Worm (Caenorhabditis elegans) whole organism, midembryonic: ENCODE data around the gene abu-4.

Experiments
- T22C8.4 ChIP-seq: fragments of 200-800 bp; sonication (Bioruptor generic); IDR thresholded peaks from 2 replicates; pipeline ENCODE4 v1.3.6; 2022; ENCODE audit warnings: missing genetic modification characterization, missing compliant biosample characterization
- cog-1 ChIP-seq: sonication (generic microtip); optimal IDR thresholded peaks from 2 replicates; lab custom pipeline; 2016; ENCODE audit warnings: missing genetic modification characterization, missing compliant biosample characterization
- flt-1 ChIP-seq: fragments of 200-800 bp; sonication (Bioruptor generic); IDR thresholded peaks from 2 replicates; pipeline ENCODE4 v1.3.6; 2022; ENCODE audit warnings: missing genetic modification characterization, missing compliant biosample characterization
- klf-2 ChIP-seq: fragments of 200-800 bp; sonication (Bioruptor generic); conservative IDR thresholded peaks from 2 replicates; pipeline ENCODE4 v1.3.6; 2022; ENCODE audit warnings: missing genetic modification reagents, missing genetic modification characterization, missing compliant biosample characterization
- med-1 ChIP-seq: sonication (generic microtip); optimal IDR thresholded peaks from 2 replicates; lab custom pipeline; 2017; ENCODE audit warnings: missing genetic modification characterization, mild to moderate bottlenecking, missing compliant biosample characterization, antibody characterized with exemption, missing genetic modification reagents; ENCODE audit not compliant: insufficient read depth
- ref-1 ChIP-seq: fragments of 200-800 bp; sonication (Bioruptor generic); conservative IDR thresholded peaks from 2 replicates; pipeline ENCODE4 v1.3.6; 2022; ENCODE audit warnings: missing genetic modification reagents, missing genetic modification characterization, missing compliant biosample characterization
- tab-1 ChIP-seq: fragments of 200-800 bp; sonication (Bioruptor generic); IDR thresholded peaks from 2 replicates; pipeline ENCODE4 v1.3.6; 2022; ENCODE audit warnings: missing genetic modification characterization, missing compliant biosample characterization
- ztf-23 ChIP-seq: fragments of 200-800 bp; sonication (Bioruptor generic); IDR thresholded peaks from 2 replicates; pipeline ENCODE4 v1.3.6; 2022; ENCODE audit warnings: missing genetic modification reagents, missing genetic modification characterization, missing compliant biosample characterization
- ztf-29 ChIP-seq: fragments of 200-800 bp; sonication (Bioruptor generic); IDR thresholded peaks from 2 replicates; pipeline ENCODE4 v1.3.6; 2022; ENCODE audit warnings: missing genetic modification reagents, missing genetic modification characterization, missing compliant biosample characterization

The abu-4 gene

DNA sequence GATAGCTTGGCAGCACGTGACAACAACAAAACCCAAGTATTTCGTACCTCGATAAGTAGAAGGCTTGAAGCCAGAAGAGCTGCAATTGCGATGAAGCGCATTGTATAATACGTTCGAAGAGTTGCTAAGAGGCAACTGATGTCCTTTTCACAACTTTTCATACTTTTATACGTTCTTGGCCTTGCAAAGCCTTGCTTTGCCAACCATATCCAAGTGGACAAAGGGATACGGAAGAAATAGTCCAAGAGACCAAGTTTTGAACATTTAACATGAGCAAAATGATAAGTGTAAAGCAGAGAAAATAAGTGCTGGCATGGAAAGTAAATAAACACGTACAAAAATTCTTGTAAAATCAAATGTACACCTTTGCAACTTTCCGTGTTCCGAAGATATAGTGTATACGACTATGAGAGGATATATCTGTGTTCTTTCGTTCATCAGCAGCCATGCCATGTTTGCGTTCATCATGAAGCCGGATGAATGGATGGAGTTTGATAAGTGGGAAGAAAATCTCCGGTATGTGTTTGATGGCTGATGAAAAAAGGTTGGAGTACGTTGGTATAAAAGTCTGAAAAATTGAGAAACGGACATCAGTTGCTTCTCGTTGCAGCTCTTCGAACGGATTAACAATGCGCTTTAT lies at the start of gene abu-4, which contains the start of gene Y5H2A.4:
Gene abu-4 (plus strand): TSS at position 590 of the 640 bp plus-strand sequence.
Gene Y5H2A.4 (minus strand): TSS at position 101 of the 640 bp plus-strand sequence.
- TF ChIP-seq klf-2 (GFP tag; lab: Robert Waterston, UW) (no peak), ztf-23 (no peak), cog-1 (tag; lab: Kevin White, UChicago) (no peak), flt-1 (GFP tag; lab: Robert Waterston, UW) (no peak), med-1 (no peak), ztf-29 (GFP tag; lab: Robert Waterston, UW) (no peak), tab-1 (GFP tag; lab: Robert Waterston, UW) (no peak), ref-1 (GFP tag; lab: Robert Waterston, UW) (no peak), T22C8.4 (no peak)

DNA sequence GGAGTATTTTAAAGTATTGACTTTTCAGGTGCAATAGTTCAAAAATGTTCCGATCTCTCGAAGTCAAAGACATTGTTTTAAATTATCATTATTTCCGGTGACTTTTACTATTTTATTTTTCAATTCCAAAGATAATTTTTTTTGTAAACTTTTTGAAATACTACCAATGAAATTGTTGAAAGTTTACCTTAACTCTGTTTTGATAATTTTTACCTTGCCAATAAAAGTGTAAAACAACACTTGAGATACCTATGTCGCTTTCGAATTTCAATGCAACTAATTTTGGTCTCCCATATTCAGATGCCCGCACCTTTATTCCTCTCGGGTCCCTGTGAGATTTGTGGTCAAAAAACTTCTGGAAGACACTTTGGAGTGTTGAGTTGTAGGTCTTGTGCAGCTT lies 49.5 kb upstream of the abu-4 start, which contains the start of gene nhr-103:
Gene nhr-103 (plus strand): TSS at position 301 of the 400 bp plus-strand sequence.
- TF ChIP-seq ztf-29 (GFP tag; lab: Robert Waterston, UW) (no peak), T22C8.4 (no peak), flt-1 (GFP tag; lab: Robert Waterston, UW) (no peak)

DNA sequence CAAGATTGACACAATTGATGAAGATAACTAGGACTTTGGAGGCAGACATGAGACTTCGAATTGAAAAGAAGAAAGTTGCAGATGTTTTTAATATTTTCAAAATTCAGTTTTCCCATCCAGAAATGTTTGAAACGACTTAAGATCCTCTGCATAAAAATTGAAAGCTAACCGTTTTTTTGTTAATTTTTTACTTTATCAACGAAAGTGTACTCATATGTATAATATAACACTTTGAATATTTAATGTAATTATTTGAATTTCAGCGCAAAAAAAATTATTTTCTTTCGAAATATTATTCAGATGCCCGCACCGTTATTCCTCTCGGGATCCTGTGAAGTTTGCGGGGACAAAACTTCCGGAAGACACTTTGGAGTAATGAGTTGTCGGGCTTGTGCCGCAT lies 47.7 kb upstream of the abu-4 start, which contains the start of gene nhr-18:
Gene nhr-18 (plus strand): TSS at position 301 of the 400 bp plus-strand sequence.
- no peak for TF ChIP-seq med-1
- no peak for TF ChIP-seq ztf-23
- TF ChIP-seq tab-1 (GFP tag; lab: Robert Waterston, UW), result no peak
- TF ChIP-seq flt-1 (GFP tag; lab: Robert Waterston, UW), result no peak
- no peak for TF ChIP-seq cog-1 (tag; lab: Kevin White, UChicago)
- TF ChIP-seq ref-1 (GFP tag; lab: Robert Waterston, UW), result no peak
- TF ChIP-seq T22C8.4, result no peak
- TF ChIP-seq klf-2 (GFP tag; lab: Robert Waterston, UW), result no peak
- no peak for TF ChIP-seq ztf-29 (GFP tag; lab: Robert Waterston, UW)

DNA sequence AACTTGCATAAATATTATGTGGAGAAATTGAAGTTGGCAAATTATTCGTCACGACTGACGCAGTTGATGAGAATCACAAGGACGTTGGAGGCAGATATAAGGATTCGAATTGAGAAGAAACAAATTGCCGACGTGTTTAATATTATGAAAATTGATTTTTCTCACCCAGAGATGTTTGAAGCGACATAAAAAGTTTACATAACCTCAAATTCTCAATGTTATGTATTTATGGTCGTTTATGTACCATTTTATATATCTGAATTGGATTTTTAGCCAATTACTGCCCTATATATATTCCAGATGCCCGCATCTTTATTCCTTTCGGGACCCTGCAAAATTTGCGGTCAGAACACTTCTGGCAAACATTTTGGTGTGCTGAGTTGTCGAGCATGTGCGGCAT lies 45.9 kb upstream of the abu-4 start, which contains the start of gene nhr-126:
Gene nhr-126 (plus strand): TSS at position 301 of the 400 bp plus-strand sequence.
- TF ChIP-seq cog-1 (tag; lab: Kevin White, UChicago) (no peak), ztf-23 (no peak), flt-1 (GFP tag; lab: Robert Waterston, UW) (no peak), tab-1 (GFP tag; lab: Robert Waterston, UW) (no peak), klf-2 (GFP tag; lab: Robert Waterston, UW) (no peak), ref-1 (GFP tag; lab: Robert Waterston, UW) (no peak), T22C8.4 (no peak), med-1 (no peak), ztf-29 (GFP tag; lab: Robert Waterston, UW) (no peak)

DNA sequence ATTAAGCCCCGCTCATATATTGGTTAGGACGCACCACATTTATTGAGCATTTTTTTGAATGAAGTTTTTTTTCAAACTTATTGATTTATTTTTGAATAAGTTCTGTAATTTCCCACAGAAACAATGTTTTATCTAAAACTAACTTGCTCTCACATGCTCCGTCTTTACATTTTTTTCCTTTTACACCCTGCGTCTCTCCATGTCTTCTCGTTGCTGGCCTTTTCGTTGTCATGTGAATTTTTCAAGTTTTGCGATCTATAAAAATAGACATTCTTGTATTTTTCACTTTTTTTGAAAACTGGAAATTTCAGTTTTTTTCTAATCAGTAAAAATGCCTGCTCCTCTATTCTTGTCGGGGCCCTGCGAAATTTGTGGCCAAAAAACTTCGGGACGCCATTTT lies 43.7 kb upstream of the abu-4 start, which contains the start of gene nhr-134:
Gene nhr-134 (plus strand): TSS at position 312 of the 400 bp plus-strand sequence.
- TF ChIP-seq tab-1 (GFP tag; lab: Robert Waterston, UW) (no peak), T22C8.4 (no peak), ztf-23 (no peak), klf-2 (GFP tag; lab: Robert Waterston, UW) (no peak)

DNA sequence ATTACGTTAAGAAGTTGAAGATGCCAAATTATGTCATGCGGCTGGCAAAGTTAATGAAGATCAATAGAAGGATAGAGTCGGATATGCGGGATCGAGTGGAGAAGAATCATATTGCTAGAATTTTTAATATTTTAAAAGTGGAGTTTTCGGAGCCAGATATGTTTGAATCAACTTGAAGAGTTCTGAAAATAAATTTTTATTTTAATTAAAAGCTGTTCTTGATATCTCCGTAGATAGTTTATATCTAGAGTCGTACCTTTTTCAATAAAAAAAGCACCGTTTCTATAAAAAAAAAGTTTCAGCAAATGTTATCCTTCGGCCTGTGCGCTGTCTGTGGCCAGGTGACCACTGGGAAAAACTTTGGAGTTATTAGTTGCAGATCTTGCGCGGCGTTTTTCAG lies 41.5 kb upstream of the abu-4 start, which contains the start of gene nhr-96:
Gene nhr-96 (plus strand): TSS at position 301 of the 400 bp plus-strand sequence.
- TF ChIP-seq cog-1 (tag; lab: Kevin White, UChicago) (no peak), med-1 (no peak), flt-1 (GFP tag; lab: Robert Waterston, UW) (no peak), T22C8.4 (no peak), klf-2 (GFP tag; lab: Robert Waterston, UW) (no peak), ref-1 (GFP tag; lab: Robert Waterston, UW) (no peak), ztf-29 (GFP tag; lab: Robert Waterston, UW) (no peak), ztf-23 (no peak)

DNA sequence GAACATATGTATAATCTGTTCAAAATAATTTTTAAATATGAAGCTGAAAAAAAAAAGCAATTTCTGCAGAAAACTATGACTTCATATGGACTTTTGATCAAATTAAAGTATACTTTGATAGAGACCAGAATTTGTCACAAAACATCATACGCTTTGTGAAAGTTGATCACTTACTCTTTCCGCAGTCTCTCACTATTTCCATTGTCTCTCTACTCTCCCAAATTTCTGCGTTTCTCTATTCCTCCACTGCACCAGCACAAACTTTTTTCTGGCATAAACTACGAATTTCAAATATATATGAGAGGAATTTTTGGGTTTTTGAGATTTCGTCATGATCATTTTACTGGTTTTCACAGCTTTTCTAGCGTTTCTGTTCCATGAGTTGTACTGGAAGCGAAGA lies 38.8 kb upstream of the abu-4 start, which contains the start of gene cyp-33C4:
Gene cyp-33C4 (plus strand): TSS at position 293 of the 400 bp plus-strand sequence.
- no peak for TF ChIP-seq ref-1 (GFP tag; lab: Robert Waterston, UW)
- no peak for TF ChIP-seq T22C8.4
- TF ChIP-seq tab-1 (GFP tag; lab: Robert Waterston, UW), result no peak
- TF ChIP-seq med-1, result no peak
- TF ChIP-seq ztf-23, result no peak
- no peak for TF ChIP-seq flt-1 (GFP tag; lab: Robert Waterston, UW)

DNA sequence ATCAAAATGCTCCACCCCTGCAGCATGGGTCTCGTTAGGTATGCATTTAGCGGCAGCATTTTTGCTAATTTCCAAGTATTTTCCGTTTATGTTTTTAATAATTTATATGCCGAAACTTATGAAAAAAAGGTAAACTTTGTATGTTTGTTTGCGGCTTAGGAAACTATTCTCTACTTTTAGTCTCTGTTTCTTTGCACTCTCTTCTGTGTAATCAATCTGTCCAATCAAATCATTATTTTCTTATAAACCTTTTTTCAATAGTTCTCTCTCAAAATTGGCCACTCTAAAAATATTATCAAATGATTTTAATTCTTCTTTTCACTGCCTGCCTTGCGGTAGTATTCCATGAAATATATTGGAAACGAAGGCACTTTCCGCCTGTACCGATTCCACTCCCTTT lies 36.6 kb upstream of the abu-4 start:
- no peak for TF ChIP-seq ztf-29 (GFP tag; lab: Robert Waterston, UW)
- TF ChIP-seq tab-1 (GFP tag; lab: Robert Waterston, UW), result no peak
- TF ChIP-seq ztf-23, result no peak
- no peak for TF ChIP-seq flt-1 (GFP tag; lab: Robert Waterston, UW)
- no peak for TF ChIP-seq ref-1 (GFP tag; lab: Robert Waterston, UW)
- TF ChIP-seq cog-1 (tag; lab: Kevin White, UChicago), result no peak
- no peak for TF ChIP-seq med-1
- TF ChIP-seq klf-2 (GFP tag; lab: Robert Waterston, UW), result no peak
- no peak for TF ChIP-seq T22C8.4

DNA sequence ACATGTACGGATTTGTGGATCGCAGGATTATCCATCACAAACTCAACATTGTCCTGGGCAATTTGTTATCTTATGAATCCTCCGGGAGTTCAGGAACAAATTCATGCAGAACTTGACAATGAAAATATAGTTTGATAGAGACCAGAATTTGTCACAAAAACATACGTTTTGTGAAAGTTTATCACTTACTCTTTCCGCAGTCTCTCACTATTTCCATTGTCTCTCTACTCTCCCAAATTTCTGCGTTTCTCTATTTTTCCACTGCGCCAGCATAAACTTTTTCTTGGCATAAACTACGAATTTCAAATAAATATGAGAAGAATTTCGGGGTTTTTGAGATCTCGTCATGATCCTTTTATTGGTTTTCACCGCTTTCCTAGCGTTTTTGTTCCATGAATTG lies 32.0 kb upstream of the abu-4 start, which contains the start of gene cyp-33C3:
Gene cyp-33C3 (plus strand): TSS at position 149 of the 400 bp plus-strand sequence.
- no peak for TF ChIP-seq tab-1 (GFP tag; lab: Robert Waterston, UW)

DNA sequence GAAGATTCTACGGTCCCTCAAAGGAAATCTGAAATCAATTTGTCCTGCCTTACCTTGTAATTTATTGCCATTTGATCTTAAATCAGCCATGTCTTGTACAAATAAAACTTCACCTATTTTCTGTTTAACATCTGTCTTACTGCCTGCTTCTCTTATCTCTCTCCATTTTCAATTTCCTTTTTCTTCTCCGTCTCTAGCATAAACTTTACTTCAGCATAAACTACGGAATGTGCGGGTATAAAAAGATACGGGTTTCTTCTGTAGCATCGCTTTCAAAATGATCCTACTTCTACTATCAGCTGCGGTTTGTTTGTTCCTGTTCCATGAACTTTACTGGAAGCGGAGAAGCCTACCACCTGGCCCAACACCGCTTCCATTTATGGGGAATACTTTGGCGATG lies 29.9 kb upstream of the abu-4 start, which contains the start of gene cyp-33C5:
Gene cyp-33C5 (plus strand): TSS at position 254 of the 400 bp plus-strand sequence.
- TF ChIP-seq med-1 (no peak), klf-2 (GFP tag; lab: Robert Waterston, UW) (no peak), ztf-29 (GFP tag; lab: Robert Waterston, UW) (no peak), T22C8.4 (no peak), cog-1 (tag; lab: Kevin White, UChicago) (no peak), flt-1 (GFP tag; lab: Robert Waterston, UW) (no peak), tab-1 (GFP tag; lab: Robert Waterston, UW) (no peak)
